Worm (Caenorhabditis elegans) whole organism, L2 larva: Measurements from ENCODE around the gene rpt-1.

Source experiments
- mab-5 ChIP-seq: fragments of 150-350 bp; optimal IDR thresholded peaks from 2 replicates; lab custom pipeline; 2014; ENCODE audit warnings: missing biosample characterization, missing genetic modification characterization
- sma-3 ChIP-seq: sonication (generic microtip); optimal IDR thresholded peaks from 2 replicates; lab custom pipeline; 2016; ENCODE audit warnings: missing genetic modification reagents, missing genetic modification characterization, missing compliant biosample characterization

DNA sequence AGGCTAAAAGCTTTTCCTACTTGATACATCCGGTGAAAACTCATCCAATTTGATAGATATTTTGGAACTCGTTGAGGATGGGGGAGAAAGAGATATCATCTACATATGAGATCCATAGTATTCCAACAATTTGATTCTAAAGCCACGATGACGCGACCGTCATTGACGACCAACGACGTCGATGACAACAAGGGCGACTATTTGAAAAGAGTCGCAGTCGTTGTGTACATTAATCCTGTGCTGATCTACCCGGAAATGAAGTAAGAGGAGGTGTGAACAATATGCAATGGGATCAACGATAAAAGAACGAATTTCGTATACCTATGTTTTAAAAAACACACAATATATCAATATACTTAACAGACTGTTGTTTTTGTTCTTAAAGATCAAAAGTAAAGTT is 46.0 kb upstream of the rpt-1 start:
- TF ChIP-seq sma-3 (GFP tag; lab: Kevin White, UChicago) (no peak), mab-5 (tag; lab: Kevin White, UChicago) (no peak)
